Fruit fly (Drosophila melanogaster) whole organism, wandering third instar larva: ENCODE data around the gene fbp.

ENCODE experiments used
- Abd-B ChIP-seq: fragments of >200 bp; optimal IDR thresholded peaks from 2 replicates; lab custom pipeline; 2017; ENCODE audit warnings: missing biosample characterization, missing genetic modification characterization
- Hr83 ChIP-seq: fragments of 200-300 bp; sonication (Bioruptor generic); optimal IDR thresholded peaks from 2 replicates; lab custom pipeline; 2016; ENCODE audit warnings: missing biosample characterization, mild to moderate bottlenecking, missing genetic modification characterization, moderate library complexity; ENCODE audit not compliant: poor library complexity, severe bottlenecking
- Mio ChIP-seq: sonication (Bioruptor generic); optimal IDR thresholded peaks from 2 replicates; lab custom pipeline; 2016; ENCODE audit warnings: missing biosample characterization, missing genetic modification characterization
- Myc ChIP-seq: fragments of >200 bp; optimal IDR thresholded peaks from 2 replicates; lab custom pipeline; 2017
- N ChIP-seq: fragments of >200 bp; optimal IDR thresholded peaks from 2 replicates; lab custom pipeline; 2018; ENCODE audit warnings: missing biosample characterization, missing external identifiers, missing genetic modification characterization
- OdsH ChIP-seq: fragments of 200-800 bp; sonication (Bioruptor generic); optimal IDR thresholded peaks from 2 replicates; lab custom pipeline; 2016; ENCODE audit warnings: missing biosample characterization, mild to moderate bottlenecking, missing genetic modification characterization
- fru ChIP-seq: fragments of 200-800 bp; sonication (Bioruptor generic); optimal IDR thresholded peaks from 3 replicates; lab custom pipeline; 2016; ENCODE audit warnings: missing biosample characterization, mild to moderate bottlenecking, missing genetic modification characterization
- lola ChIP-seq: fragments of >200 bp; optimal IDR thresholded peaks from 2 replicates; lab custom pipeline; 2017; ENCODE audit warnings: missing biosample characterization, missing genetic modification characterization
- tai ChIP-seq: sonication (Bioruptor generic); optimal IDR thresholded peaks from 2 replicates; lab custom pipeline; 2016; ENCODE audit warnings: missing biosample characterization, missing genetic modification characterization
- usp ChIP-seq: fragments of >200 bp; optimal IDR thresholded peaks from 2 replicates; lab custom pipeline; 2017; ENCODE audit warnings: missing biosample characterization, missing genetic modification characterization

DNA sequence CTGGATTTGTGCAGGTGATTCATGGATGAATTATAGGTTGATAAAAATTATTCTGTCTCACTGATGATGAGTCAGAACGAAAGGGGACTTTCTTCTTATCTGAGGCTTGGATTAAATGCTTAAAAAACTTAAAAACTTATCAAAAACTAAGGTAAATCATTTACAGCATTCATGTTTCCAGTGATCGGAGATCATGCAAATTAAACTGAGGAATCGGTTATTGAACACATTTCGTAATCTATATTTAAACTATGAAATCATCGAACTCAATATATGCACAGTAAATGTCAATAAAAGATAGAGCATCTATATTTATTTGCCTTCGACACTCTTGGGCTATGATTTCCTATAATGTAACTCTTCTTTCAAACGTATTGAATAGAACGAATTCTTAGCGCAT is 24.0 kb upstream of the fbp start:
- TF ChIP-seq N (no peak), usp (GFP tag; lab: Kevin White, UChicago) (no peak), Hr83 (GFP tag; lab: Kevin White, UChicago) (no peak), lola (GFP tag; lab: Kevin White, UChicago) (no peak), tai (GFP tag; lab: Kevin White, UChicago) (no peak), Abd-B (GFP tag; lab: Kevin White, UChicago) (no peak), OdsH (no peak), Mio (no peak), Myc (no peak), fru (GFP tag; lab: Kevin White, UChicago) (no peak)
